Worm (Caenorhabditis elegans): ENCODE data around the gene fbxa-115.

fbxa-115 gene

DNA sequence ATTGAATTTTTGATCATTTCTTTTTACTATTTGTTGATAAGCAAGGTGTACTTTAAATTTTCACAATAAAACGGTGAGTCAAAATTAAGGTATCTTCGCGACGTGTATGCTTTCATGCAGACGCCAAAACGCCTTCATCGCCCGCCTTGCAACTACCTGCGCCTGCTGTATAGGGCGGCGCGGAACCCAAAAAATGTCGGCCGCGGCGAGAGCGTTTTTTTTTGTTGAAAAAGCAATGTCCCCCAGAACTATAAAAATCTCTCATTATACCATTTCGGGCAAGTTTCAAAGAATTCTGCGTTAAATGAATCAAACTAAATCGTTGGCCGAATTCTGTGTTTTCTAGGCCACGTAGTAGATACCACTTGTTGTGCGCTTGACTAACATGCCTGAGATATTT is 48.2 kb downstream of the fbxa-115 start:
- TF ChIP-seq nhr-76 (tag; optimal IDR thresholded peaks at IDR 0.05), result no peak
- no peak for TF ChIP-seq ceh-39 (tag; optimal IDR thresholded peaks at IDR 0.05)
- TF ChIP-seq sptf-1 (tag; optimal IDR thresholded peaks at IDR 0.05), result no peak
- TF ChIP-seq sem-2 (GFP tag; optimal IDR thresholded peaks at IDR 0.05), result no peak

DNA sequence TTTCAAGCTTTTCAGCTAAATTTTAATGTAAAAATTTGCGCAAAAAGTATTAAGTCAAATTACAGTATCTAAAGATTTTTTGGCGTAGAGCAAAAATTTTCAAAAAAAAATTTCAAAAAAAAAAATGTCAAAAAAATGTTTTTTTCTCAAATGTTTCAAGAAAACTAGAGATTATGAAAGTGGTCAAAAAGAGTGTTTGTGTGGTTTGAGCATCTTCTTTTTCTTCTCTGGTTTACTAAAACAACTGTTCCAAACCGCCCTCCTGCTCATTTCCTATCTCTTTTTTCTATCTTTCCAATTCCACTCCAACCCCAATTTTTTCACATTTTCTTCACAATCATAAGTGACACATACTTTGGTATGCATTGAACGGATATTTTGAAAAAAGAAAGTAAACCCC is 49.7 kb downstream of the fbxa-115 start, which contains the start of gene Y113G7A.12:
Y113G7A.12 (plus strand) TSS at position 301 of the 400 bp plus-strand sequence.
- TF ChIP-seq hlh-1 (tag; optimal IDR thresholded peaks at IDR 0.05), result peak; percentile 15
- TF ChIP-seq ham-2 (GFP tag; optimal IDR thresholded peaks at IDR 0.05), result no peak

Measured in whole organism, mixed stage, embryonic.